Fruit fly (Drosophila melanogaster) whole organism, embryonic: ENCODE data around the gene amn.
A peak's percentile ranks its signal among the peaks of the same experiment; 100 is the strongest.

Experiments
- ATbp ChIP-seq: fragments of 200-800 bp; sonication (Bioruptor generic); optimal IDR thresholded peaks from 2 replicates; lab custom pipeline; 2017; ENCODE audit warnings: missing biosample characterization, mild to moderate bottlenecking, missing genetic modification characterization, missing genetic modification reagents
- CG15514 ChIP-seq: fragments of 200-800 bp; sonication (Bioruptor generic); optimal IDR thresholded peaks from 3 replicates; lab custom pipeline; 2017; ENCODE audit warnings: missing biosample characterization, missing genetic modification characterization, mild to moderate bottlenecking, moderate library complexity, missing genetic modification reagents
- CG18262 ChIP-seq: fragments of 200-800 bp; optimal IDR thresholded peaks from 3 replicates; lab custom pipeline; 2019; ENCODE audit warnings: missing biosample characterization, mild to moderate bottlenecking, missing genetic modification characterization, moderate library complexity
- CG30431 ChIP-seq: fragments of 200-800 bp; sonication (Bioruptor generic); optimal IDR thresholded peaks from 2 replicates; lab custom pipeline; 2017; ENCODE audit warnings: missing biosample characterization, missing genetic modification characterization
- CG31441 ChIP-seq: fragments of 200-800 bp; sonication (Bioruptor generic); IDR thresholded peaks from 2 replicates; pipeline ENCODE4 v1.3.6; 2022; ENCODE audit warnings: missing biosample characterization, missing genetic modification characterization
- CG3281 ChIP-seq: fragments of 200-800 bp; sonication (Bioruptor generic); optimal IDR thresholded peaks from 3 replicates; lab custom pipeline; 2017; ENCODE audit warnings: missing biosample characterization, mild to moderate bottlenecking, missing genetic modification characterization
- CG4328 ChIP-seq: fragments of 200-800 bp; sonication (Bioruptor generic); optimal IDR thresholded peaks from 3 replicates; lab custom pipeline; 2017; ENCODE audit warnings: missing biosample characterization, missing genetic modification reagents, missing genetic modification characterization
- CG5953 ChIP-seq: fragments of 200-800 bp; sonication (Bioruptor generic); IDR thresholded peaks from 2 replicates; pipeline ENCODE4 v1.3.6; 2022; ENCODE audit warnings: missing biosample characterization, missing genetic modification characterization
- CG6689 ChIP-seq: fragments of 200-800 bp; sonication (Bioruptor generic); IDR thresholded peaks from 2 replicates; pipeline ENCODE4 v1.3.6; 2022; ENCODE audit warnings: missing biosample characterization, missing genetic modification characterization
- CG7357 ChIP-seq: fragments of 200-800 bp; sonication (Bioruptor generic); IDR thresholded peaks from 3 replicates; pipeline ENCODE4 v1.3.6; 2022; ENCODE audit warnings: missing biosample characterization, missing genetic modification characterization
- CG8359 ChIP-seq: fragments of 200-800 bp; sonication (Bioruptor generic); optimal IDR thresholded peaks from 2 replicates; lab custom pipeline; 2017; ENCODE audit warnings: missing biosample characterization, mild to moderate bottlenecking, missing genetic modification characterization, borderline replicate concordance
- CG8388 ChIP-seq: fragments of 200-800 bp; sonication (Bioruptor generic); optimal IDR thresholded peaks from 2 replicates; lab custom pipeline; 2019; ENCODE audit warnings: missing biosample characterization, mild to moderate bottlenecking, missing genetic modification characterization, moderate library complexity
- CG8924 ChIP-seq: fragments of 200-800 bp; optimal IDR thresholded peaks from 3 replicates; lab custom pipeline; 2019; ENCODE audit warnings: missing biosample characterization, mild to moderate bottlenecking, missing genetic modification characterization, moderate library complexity
- Eip74EF ChIP-seq, 2 experiments: fragments of 200-800 bp in 1 of 2; fragments of >200 bp in 1 of 2; sonication (Bioruptor generic) in 1 of 2; optimal IDR thresholded peaks; 2 replicates each; lab custom pipeline; 2017 to 2019; ENCODE audit warnings: missing biosample characterization in 2 of 2, missing genetic modification characterization in 2 of 2, mild to moderate bottlenecking in 1 of 2, moderate library complexity in 1 of 2
- Ets65A ChIP-seq: fragments of 200-800 bp; sonication (Bioruptor generic); peaks from one replicate; lab custom pipeline; 2016; ENCODE audit warnings: missing biosample characterization, missing genetic modification characterization
- HHEX ChIP-seq: fragments of 200-800 bp; sonication (Bioruptor generic); optimal IDR thresholded peaks from 3 replicates; lab custom pipeline; 2017; ENCODE audit warnings: missing biosample characterization, mild to moderate bottlenecking, missing genetic modification characterization, missing genetic modification reagents
- Hsf ChIP-seq: fragments of 200-800 bp; sonication (Bioruptor generic); optimal IDR thresholded peaks from 3 replicates; lab custom pipeline; 2016; ENCODE audit warnings: missing biosample characterization, missing genetic modification characterization
- Med ChIP-seq: fragments of 200-800 bp; sonication (Bioruptor generic); peaks from one replicate; lab custom pipeline; 2016; ENCODE audit warnings: missing biosample characterization, missing genetic modification characterization, mild to moderate bottlenecking, inconsistent platforms, moderate library complexity
- Mes4 ChIP-seq: fragments of 200-800 bp; sonication (Bioruptor generic); optimal IDR thresholded peaks from 2 replicates; lab custom pipeline; 2016; ENCODE audit warnings: missing biosample characterization, missing genetic modification characterization
- Nf-YB ChIP-seq: fragments of 200-800 bp; sonication (Bioruptor generic); optimal IDR thresholded peaks from 3 replicates; lab custom pipeline; 2019; ENCODE audit warnings: missing biosample characterization, mild to moderate bottlenecking, missing genetic modification characterization, moderate library complexity
- Nf-YC ChIP-seq: fragments of 200-800 bp; optimal IDR thresholded peaks from 3 replicates; lab custom pipeline; 2019; ENCODE audit warnings: missing biosample characterization, mild to moderate bottlenecking, missing genetic modification characterization, moderate library complexity
- PHDP ChIP-seq: fragments of 200-800 bp; sonication (Bioruptor generic); optimal IDR thresholded peaks from 3 replicates; lab custom pipeline; 2018; ENCODE audit warnings: missing biosample characterization, mild to moderate bottlenecking, missing genetic modification characterization, moderate library complexity
- Sox100B ChIP-seq: fragments of 200-800 bp; sonication (Bioruptor generic); optimal IDR thresholded peaks from 3 replicates; lab custom pipeline; 2018; ENCODE audit warnings: missing biosample characterization, mild to moderate bottlenecking, missing genetic modification characterization
- gce ChIP-seq: fragments of 200-800 bp; sonication (Bioruptor generic); IDR thresholded peaks from 3 replicates; pipeline ENCODE4 v1.3.6; 2022; ENCODE audit warnings: missing biosample characterization, missing genetic modification characterization
- hkb ChIP-seq, 2 experiments: fragments of 200-800 bp in 1 of 2; fragments of >200 bp in 1 of 2; sonication (Bioruptor generic) in 1 of 2; IDR thresholded peaks in 1 of 2; optimal IDR thresholded peaks in 1 of 2; 2 replicates each; pipeline versions ENCODE4 v1.3.6 to Lab custom; 2017 to 2022; ENCODE audit warnings: missing biosample characterization in 1 of 2, missing genetic modification characterization in 1 of 2
- jumu ChIP-seq: fragments of 200-800 bp; sonication (Bioruptor generic); optimal IDR thresholded peaks from 3 replicates; lab custom pipeline; 2016; ENCODE audit warnings: missing biosample characterization, missing genetic modification characterization
- lbe ChIP-seq: fragments of 200-800 bp; sonication (Bioruptor generic); optimal IDR thresholded peaks from 2 replicates; lab custom pipeline; 2016; ENCODE audit warnings: missing biosample characterization, mild to moderate bottlenecking, missing genetic modification characterization
- phol ChIP-seq: fragments of 200-800 bp; sonication (Bioruptor generic); optimal IDR thresholded peaks from 3 replicates; lab custom pipeline; 2018; ENCODE audit warnings: missing biosample characterization, mild to moderate bottlenecking, missing genetic modification characterization, moderate library complexity
- prd ChIP-seq, 3 experiments: fragments of >200 bp in 2 of 3; fragments of 200-800 bp in 1 of 3; sonication (Bioruptor generic) in 1 of 3; optimal IDR thresholded peaks in 2 of 3; IDR thresholded peaks in 1 of 3; 2 replicates in 2 of 3; 3 replicates in 1 of 3; pipeline versions ENCODE4 v1.3.6 to Lab custom; 2017 to 2022; ENCODE audit warnings: missing biosample characterization in 1 of 3, missing genetic modification characterization in 1 of 3
- pros ChIP-seq: fragments of 200-800 bp; sonication (Bioruptor generic); optimal IDR thresholded peaks from 3 replicates; lab custom pipeline; 2019; ENCODE audit warnings: missing biosample characterization, mild to moderate bottlenecking, missing genetic modification characterization, moderate library complexity
- sens-2 ChIP-seq: fragments of 200-800 bp; sonication (Bioruptor generic); IDR thresholded peaks from 2 replicates; pipeline ENCODE4 v1.3.6; 2022; ENCODE audit warnings: missing biosample characterization, missing genetic modification characterization
- sob ChIP-seq: fragments of 200-800 bp; sonication (Bioruptor generic); IDR thresholded peaks from 2 replicates; pipeline ENCODE4 v1.3.6; 2022; ENCODE audit warnings: missing biosample characterization, missing genetic modification characterization
- stc ChIP-seq: fragments of 200-800 bp; sonication (Bioruptor generic); IDR thresholded peaks from 2 replicates; pipeline ENCODE4 v1.3.6; 2022; ENCODE audit warnings: missing biosample characterization, missing genetic modification characterization
- tll ChIP-seq, 2 experiments: fragments of 200-800 bp in 1 of 2; fragments of >200 bp in 1 of 2; sonication (Bioruptor generic) in 1 of 2; optimal IDR thresholded peaks; 2 replicates each; lab custom pipeline; 2017 to 2019; ENCODE audit warnings: missing biosample characterization in 2 of 2, missing genetic modification characterization in 2 of 2, mild to moderate bottlenecking in 1 of 2, moderate library complexity in 1 of 2
- wdn ChIP-seq: fragments of 200-800 bp; sonication (Bioruptor generic); IDR thresholded peaks from 2 replicates; pipeline ENCODE4 v1.3.6; 2022; ENCODE audit warnings: missing biosample characterization, missing genetic modification characterization
- wek ChIP-seq: fragments of 200-800 bp; sonication (Bioruptor generic); optimal IDR thresholded peaks from 3 replicates; lab custom pipeline; 2018; ENCODE audit warnings: missing biosample characterization, mild to moderate bottlenecking, missing genetic modification characterization, moderate library complexity
- wor ChIP-seq: fragments of 200-800 bp; sonication (Bioruptor generic); IDR thresholded peaks from 2 replicates; pipeline ENCODE4 v1.3.6; 2022; ENCODE audit warnings: missing biosample characterization, missing genetic modification characterization
- zfh2 ChIP-seq: fragments of 200-800 bp; sonication (Bioruptor generic); optimal IDR thresholded peaks from 2 replicates; lab custom pipeline; 2016; ENCODE audit warnings: missing biosample characterization, missing genetic modification characterization

amn gene

dm6 chrX:19876836-19877468 lies 12.9 kb downstream of the amn start (continued):
- TF ChIP-seq Med (GFP tag; lab: Kevin White, UChicago), result peak; percentile 42
- TF ChIP-seq wdn (GFP tag; lab: Robert Waterston, UW), result no peak
- TF ChIP-seq tll (GFP tag; optimal IDR thresholded peaks at IDR 0.05; lab: Kevin White, UChicago), result no peak
- 0 out of 2 replicates have a peak, but pooled peaks have one; percentile 13 for TF ChIP-seq wor (GFP tag; lab: Robert Waterston, UW)
- peak; percentile 28 for TF ChIP-seq Hsf (GFP tag; lab: Kevin White, UChicago)
- 0 out of 2 replicates have a peak, but pooled peaks have one; percentile 10 for TF ChIP-seq CG6689 (GFP tag; lab: Robert Waterston, UW)
- no peak for TF ChIP-seq Nf-YC (tag; lab: Kevin White, UChicago)
- TF ChIP-seq CG15514 (GFP tag; lab: Kevin White, UChicago), result no peak
- TF ChIP-seq sob (GFP tag; lab: Robert Waterston, UW), result no peak
- TF ChIP-seq PHDP (tag; lab: Kevin White, UChicago), result peak; percentile 26
- TF ChIP-seq stc (GFP tag; lab: Robert Waterston, UW), result 0 out of 2 replicates have a peak, but pooled peaks have one; percentile 18
- TF ChIP-seq Eip74EF (GFP tag; optimal IDR thresholded peaks at IDR 0.05; lab: Kevin White, UChicago), result peak in 1 of 2 experiments; percentile 7
- TF ChIP-seq gce (GFP tag; lab: Robert Waterston, UW), result 0 out of 3 replicates have a peak, but pooled peaks have one; percentile 42
- peak; percentile 54 for TF ChIP-seq Sox100B (GFP tag; lab: Kevin White, UChicago)
- TF ChIP-seq CG18262 (tag; lab: Kevin White, UChicago), result peak; percentile 65
- TF ChIP-seq CG3281 (GFP tag; lab: Kevin White, UChicago), result no peak
- TF ChIP-seq hkb (optimal IDR thresholded peaks at IDR 0.05; lab: Kevin White, UChicago), result no peak
- TF ChIP-seq hkb (GFP tag; IDR thresholded peaks at IDR 0.05; lab: Robert Waterston, UW), result no peak
- no peak for TF ChIP-seq CG8359 (GFP tag; lab: Kevin White, UChicago)
- TF ChIP-seq sens-2, result no peak
- no peak for TF ChIP-seq jumu
- TF ChIP-seq Mes4 (GFP tag; lab: Kevin White, UChicago), result no peak
- TF ChIP-seq lbe (GFP tag; lab: Kevin White, UChicago), result no peak
- no peak for TF ChIP-seq Ets65A (GFP tag; lab: Kevin White, UChicago)
- no peak for TF ChIP-seq wek (GFP tag; lab: Kevin White, UChicago)
- TF ChIP-seq CG5953 (GFP tag; lab: Robert Waterston, UW), result no peak
- TF ChIP-seq CG7357, result peak; percentile 16; the same call in 1 of the 3 replicates
- TF ChIP-seq ATbp (GFP tag; lab: Kevin White, UChicago), result peak; percentile 53
- TF ChIP-seq pros, result no peak
- TF ChIP-seq CG30431, result no peak
- peak; percentile 55 for TF ChIP-seq phol
- peak; percentile 53 for TF ChIP-seq CG31441 (GFP tag; lab: Robert Waterston, UW)
- peak; percentile 21 for TF ChIP-seq CG8924 (tag; lab: Kevin White, UChicago)
- TF ChIP-seq zfh2 (GFP tag; lab: Kevin White, UChicago), result no peak
- peak; percentile 33 for TF ChIP-seq CG8388 (GFP tag; lab: Kevin White, UChicago)
- TF ChIP-seq CG4328, result no peak
- no peak for TF ChIP-seq HHEX (GFP tag; lab: Kevin White, UChicago)
- TF ChIP-seq prd (optimal IDR thresholded peaks at IDR 0.05; lab: Kevin White, UChicago), result no peak
- TF ChIP-seq prd (GFP tag; IDR thresholded peaks at IDR 0.05; lab: Robert Waterston, UW), result 0 out of 3 replicates have a peak, but pooled peaks have one; percentile 17
- TF ChIP-seq Nf-YB (GFP tag; lab: Kevin White, UChicago), result peak; percentile 16
